Fruit fly (Drosophila melanogaster) S2 (cell line): ENCODE data around the gene CG5390.
A peak's percentile ranks its signal among the peaks of the same experiment; 100 is the strongest.

Experiments
- CG8478 ChIP-seq: fragments of >200 bp; optimal IDR thresholded peaks from 2 replicates; lab custom pipeline; 2018
- CTCF ChIP-seq, 2 experiments: fragments of >200 bp; optimal IDR thresholded peaks; 2 replicates each; lab custom pipeline; 2018

CG5390 gene

DNA sequence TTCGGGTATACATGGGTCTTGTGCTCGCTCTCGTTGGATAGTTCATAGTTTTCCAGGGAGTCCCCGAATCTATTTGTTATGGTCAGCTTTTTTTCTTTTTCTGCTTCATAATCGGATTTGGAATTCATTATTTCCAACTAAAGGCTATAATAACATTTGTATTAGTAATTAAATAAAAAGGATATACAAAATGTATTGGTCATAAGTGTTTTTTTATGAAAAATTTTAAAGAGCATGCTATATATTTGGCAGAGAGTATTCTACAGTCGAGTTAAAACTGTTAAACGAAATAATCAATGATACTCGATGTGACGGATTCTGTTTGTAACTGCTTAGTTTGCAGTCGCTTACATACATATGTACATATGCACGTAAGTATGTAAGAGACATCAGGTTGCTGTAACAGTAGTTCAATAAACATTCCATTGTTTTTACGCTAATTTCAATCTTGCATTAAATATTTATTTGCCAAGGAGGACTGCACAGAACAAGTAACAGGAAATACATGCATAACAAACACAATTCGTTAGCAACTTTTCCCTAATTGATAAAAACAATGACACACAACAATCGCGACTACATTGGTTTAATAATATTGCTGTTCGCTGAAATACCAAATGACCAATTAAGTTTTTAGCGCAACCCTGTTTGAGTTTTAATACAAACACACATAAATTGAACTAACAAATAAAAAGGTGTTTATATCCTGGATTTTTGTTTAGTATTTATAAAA lies 7.2 kb downstream of the CG5390 start:
- no peak for TF ChIP-seq CG8478 (lab: Kevin White, UChicago)
- TF ChIP-seq CTCF (optimal IDR thresholded peaks at IDR 0.05; lab: Kevin White, UChicago), result no peak

DNA sequence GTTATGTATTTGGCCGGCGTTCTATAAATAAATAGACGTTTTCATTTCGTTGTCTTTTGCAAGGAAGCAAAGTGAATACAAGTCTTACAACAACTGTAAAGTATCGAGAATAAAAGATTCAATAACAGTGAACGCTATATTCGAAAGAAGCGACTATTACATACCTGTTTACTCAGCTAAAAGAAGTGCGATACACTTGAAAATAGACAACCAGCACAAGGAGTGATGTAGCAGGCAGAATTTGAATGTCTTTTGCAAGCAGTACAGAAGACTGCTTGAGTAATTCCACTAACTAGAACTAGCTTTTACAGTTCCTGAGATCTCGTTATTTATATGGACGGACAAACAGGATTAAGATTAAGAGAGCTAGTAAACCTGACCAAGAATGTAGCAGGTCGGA lies 8.1 kb downstream of the CG5390 start:
- TF ChIP-seq CG8478 (lab: Kevin White, UChicago), result no peak
- TF ChIP-seq CTCF (optimal IDR thresholded peaks at IDR 0.05; lab: Kevin White, UChicago), result peak; percentile 19 to 40

dm6 chr2L:10294798-10295669 lies 11.4 kb downstream of the CG5390 start, which contains the start of gene Hand:
TSS of gene Hand (minus strand) at chr2L:10295385.
- no peak for TF ChIP-seq CG8478 (lab: Kevin White, UChicago)

dm6 chr2L:10292066-10292560 lies 14.3 kb downstream of the CG5390 start, which contains the start of gene Ufd4:
TSS of gene Ufd4 (minus strand) at chr2L:10292365.
- TF ChIP-seq CG8478 (lab: Kevin White, UChicago) (no peak), CTCF (optimal IDR thresholded peaks at IDR 0.05; lab: Kevin White, UChicago) (no peak)

DNA sequence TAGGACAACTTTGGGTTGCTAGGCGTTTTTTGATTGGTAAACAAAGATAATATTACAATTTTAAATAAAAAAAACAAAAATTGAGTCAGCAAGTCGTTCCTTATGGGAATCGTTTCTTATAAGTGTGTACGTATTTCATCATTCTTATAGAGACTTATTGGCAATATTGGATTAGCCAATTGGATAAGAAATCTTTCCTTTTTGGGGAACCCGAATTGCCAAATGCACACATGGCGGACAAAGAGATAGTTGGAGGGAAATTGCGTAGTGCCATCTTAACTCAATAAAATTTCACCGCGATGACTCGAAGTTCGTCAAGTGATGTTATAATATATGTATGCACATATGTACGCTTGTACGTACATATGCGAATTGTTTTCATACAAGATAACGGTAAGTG lies 15.1 kb downstream of the CG5390 start:
- TF ChIP-seq CTCF (optimal IDR thresholded peaks at IDR 0.05; lab: Kevin White, UChicago) (no peak), CG8478 (lab: Kevin White, UChicago) (no peak)

DNA sequence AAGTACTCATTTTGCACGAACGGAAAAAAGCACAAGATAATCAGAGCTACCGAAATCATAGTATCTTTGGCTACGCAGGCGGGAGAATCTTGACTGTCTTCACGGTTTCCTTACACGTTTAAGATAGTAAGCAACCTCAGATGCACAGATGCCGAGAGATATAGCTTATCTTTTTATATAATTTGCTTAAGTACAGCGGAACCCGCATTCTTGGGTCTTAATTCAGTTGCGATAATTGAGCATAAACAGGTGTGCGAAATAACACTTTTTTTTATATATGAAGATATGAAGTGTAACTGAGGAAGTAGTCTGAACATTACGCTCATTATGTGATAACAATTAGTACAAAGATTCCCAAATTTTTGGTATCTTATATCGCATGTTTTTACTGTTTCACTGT lies 25.6 kb downstream of the CG5390 start, which contains the start of gene CG34043:
CG34043 (minus strand) TSS at position 101 of the 400 bp plus-strand sequence.
- TF ChIP-seq CTCF (optimal IDR thresholded peaks at IDR 0.05; lab: Kevin White, UChicago) (no peak), CG8478 (lab: Kevin White, UChicago) (no peak)

DNA sequence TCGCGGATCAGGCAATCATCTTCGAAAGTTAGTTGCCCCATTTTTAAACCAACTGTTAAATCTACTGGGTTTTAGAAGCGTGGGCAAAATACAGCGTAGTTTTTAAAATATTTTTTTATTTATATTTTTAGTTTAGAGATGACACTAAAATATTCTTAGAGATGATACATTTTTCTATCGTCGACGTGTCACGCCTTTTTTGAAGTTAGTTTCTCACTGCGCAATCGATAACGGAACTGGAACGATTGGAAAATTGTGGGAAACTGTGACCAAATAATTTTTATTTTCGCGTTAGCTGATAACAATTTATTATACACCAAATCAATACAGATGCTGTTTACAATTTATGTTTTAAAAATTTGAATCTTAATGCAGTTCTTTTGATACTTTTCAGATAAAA lies 27.7 kb downstream of the CG5390 start, which contains the start of gene Utx:
Utx (minus strand) TSS at position 154 of the 400 bp plus-strand sequence.
- TF ChIP-seq CG8478 (lab: Kevin White, UChicago) (no peak), CTCF (optimal IDR thresholded peaks at IDR 0.05; lab: Kevin White, UChicago) (peak in 1 of 2 experiments; percentile 21)

DNA sequence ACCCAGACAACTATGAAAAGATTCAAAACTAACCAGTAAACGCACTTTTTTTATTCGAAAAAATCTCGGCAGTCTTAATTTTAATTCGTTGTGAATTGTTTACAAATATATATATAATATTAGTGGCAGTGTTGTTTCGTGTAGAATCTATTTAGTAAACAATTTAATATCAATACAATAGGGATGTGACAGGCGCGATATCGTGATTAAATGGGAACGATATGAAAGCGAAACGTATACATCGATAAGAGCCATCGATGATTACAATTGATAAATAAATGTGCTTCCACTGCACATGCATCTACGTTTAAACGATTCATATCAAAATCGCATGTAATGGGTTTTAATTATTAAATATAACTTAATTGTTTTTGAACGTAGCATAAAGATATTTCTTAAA lies 29.0 kb downstream of the CG5390 start:
- TF ChIP-seq CTCF (optimal IDR thresholded peaks at IDR 0.05; lab: Kevin White, UChicago) (peak in 1 of 2 experiments; percentile 9), CG8478 (lab: Kevin White, UChicago) (no peak)

- TF ChIP-seq CG8478 (lab: Kevin White, UChicago), result no peak
- TF ChIP-seq CTCF (optimal IDR thresholded peaks at IDR 0.05; lab: Kevin White, UChicago), result no peak
These were observed 29.5 kb downstream of the CG5390 start for dm6 chr2L:10276846-10277245.

- TF ChIP-seq CTCF (optimal IDR thresholded peaks at IDR 0.05; lab: Kevin White, UChicago) (no peak), CG8478 (lab: Kevin White, UChicago) (no peak)
These were observed 30.0 kb downstream of the CG5390 start for dm6 chr2L:10276436-10276835.

dm6 chr2L:10272224-10272623 lies 34.2 kb downstream of the CG5390 start, which contains the start of gene trk:
TSS of gene trk (minus strand) at chr2L:10272324.
- TF ChIP-seq CG8478 (lab: Kevin White, UChicago) (no peak), CTCF (optimal IDR thresholded peaks at IDR 0.05; lab: Kevin White, UChicago) (no peak)

dm6 chr2L:10269854-10270253 lies 36.5 kb downstream of the CG5390 start, which contains the start of gene Mulk:
TSS of gene Mulk (plus strand) at chr2L:10270051.
- no peak for TF ChIP-seq CTCF (optimal IDR thresholded peaks at IDR 0.05; lab: Kevin White, UChicago)
- no peak for TF ChIP-seq CG8478 (lab: Kevin White, UChicago)

DNA sequence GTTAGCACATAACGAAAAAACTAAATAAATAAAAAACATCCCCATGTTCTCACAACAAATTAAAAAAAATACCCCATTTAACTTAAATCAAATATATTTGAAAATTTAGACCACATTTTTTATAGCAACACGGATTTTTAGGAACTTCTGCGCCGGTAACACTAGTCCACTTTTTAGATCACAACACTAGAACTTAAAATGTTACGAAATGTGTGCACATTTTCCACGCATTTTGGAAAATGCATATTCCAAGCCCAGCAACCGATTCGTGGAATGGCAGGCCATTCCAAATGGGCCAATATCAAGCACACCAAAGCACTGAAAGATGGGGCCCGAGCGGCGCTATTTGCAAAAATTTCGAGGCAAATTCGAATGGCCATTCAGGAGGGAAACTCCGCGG lies 37.7 kb downstream of the CG5390 start, which contains the start of gene CG4957:
CG4957 (plus strand) TSS at position 185 of the 400 bp plus-strand sequence.
- TF ChIP-seq CG8478 (lab: Kevin White, UChicago), result no peak
- no peak for TF ChIP-seq CTCF (optimal IDR thresholded peaks at IDR 0.05; lab: Kevin White, UChicago)

dm6 chr2L:10266511-10266910 lies 39.9 kb downstream of the CG5390 start, which contains the start of gene CG4953:
TSS of gene CG4953 (plus strand) at chr2L:10266703.
- no peak for TF ChIP-seq CG8478 (lab: Kevin White, UChicago)
- no peak for TF ChIP-seq CTCF (optimal IDR thresholded peaks at IDR 0.05; lab: Kevin White, UChicago)
